Fruit fly (Drosophila melanogaster): ENCODE measurements around the gene CG7430.

DNA sequence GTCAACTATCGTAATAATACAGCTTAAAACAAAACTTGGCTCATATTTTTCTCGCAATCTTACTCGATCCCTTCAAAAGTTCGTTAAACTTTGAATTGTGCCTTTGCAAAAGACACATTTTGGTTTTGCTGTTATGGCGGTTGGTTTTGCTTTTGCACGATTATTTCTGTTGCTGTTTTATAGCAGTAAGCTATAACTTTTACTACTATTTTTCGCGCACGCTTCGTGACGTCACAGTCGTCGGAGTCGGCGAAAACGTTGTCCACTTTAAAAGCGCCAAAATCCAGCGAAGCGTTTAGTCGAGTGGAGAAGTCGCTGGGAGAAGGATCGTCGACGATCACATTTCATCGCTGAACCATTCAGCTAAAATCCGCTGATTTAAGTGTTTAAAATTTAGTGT, 40.7 kb downstream of the CG7430 start, which contains the start of gene CG7402:
- TF ChIP-seq CG8159 (tag; optimal IDR thresholded peaks at IDR 0.05) (no peak), fd96Ca (GFP tag; IDR thresholded peaks at IDR 0.05) (no peak), gl (tag; optimal IDR thresholded peaks at IDR 0.05) (no peak), Pif1B (GFP tag; optimal IDR thresholded peaks at IDR 0.05) (no peak)

All from whole organism, pupa.